Fruit fly (Drosophila melanogaster): ENCODE data around the gene mRpL19.
A peak's percentile ranks its signal among the peaks of the same experiment; 100 is the strongest.

mRpL19 gene

dm6 chr3R:8701197-8701596, 27.3 kb downstream of the mRpL19 start:
- no peak for TF ChIP-seq CG8119 (GFP tag; IDR thresholded peaks at IDR 0.05)
- TF ChIP-seq Gug (GFP tag; IDR thresholded peaks at IDR 0.05), result no peak
- no peak for TF ChIP-seq CG6808 (GFP tag; optimal IDR thresholded peaks at IDR 0.05)
- no peak for TF ChIP-seq CG9139 (GFP tag; optimal IDR thresholded peaks at IDR 0.05)
- TF ChIP-seq CG6854 (GFP tag; optimal IDR thresholded peaks at IDR 0.05), result no peak
- TF ChIP-seq CG3032 (tag; optimal IDR thresholded peaks at IDR 0.05), result no peak
- no peak for TF ChIP-seq net (GFP tag; optimal IDR thresholded peaks at IDR 0.05)
- TF ChIP-seq Eip78C (GFP tag), result no peak
- TF ChIP-seq Met (GFP tag; optimal IDR thresholded peaks at IDR 0.05), result no peak
- TF ChIP-seq CG6276 (GFP tag; optimal IDR thresholded peaks at IDR 0.05), result no peak
- no peak for TF ChIP-seq CG11762 (GFP tag; optimal IDR thresholded peaks at IDR 0.05; ENCODE audit: insufficient read depth)
- TF ChIP-seq ss (GFP tag; optimal IDR thresholded peaks at IDR 0.05), result no peak
- TF ChIP-seq Sox102F (GFP tag; optimal IDR thresholded peaks at IDR 0.05), result no peak
- no peak for TF ChIP-seq CG11294 (GFP tag; IDR thresholded peaks at IDR 0.05)
- TF ChIP-seq eg (GFP tag; IDR thresholded peaks at IDR 0.05), result no peak
- no peak for TF ChIP-seq CG4318 (GFP tag; optimal IDR thresholded peaks at IDR 0.05)
- TF ChIP-seq Smox (GFP tag; optimal IDR thresholded peaks at IDR 0.05), result no peak
- TF ChIP-seq CG11902 (GFP tag; optimal IDR thresholded peaks at IDR 0.05), result no peak
- TF ChIP-seq CG15336 (GFP tag; IDR thresholded peaks at IDR 0.05), result no peak

DNA sequence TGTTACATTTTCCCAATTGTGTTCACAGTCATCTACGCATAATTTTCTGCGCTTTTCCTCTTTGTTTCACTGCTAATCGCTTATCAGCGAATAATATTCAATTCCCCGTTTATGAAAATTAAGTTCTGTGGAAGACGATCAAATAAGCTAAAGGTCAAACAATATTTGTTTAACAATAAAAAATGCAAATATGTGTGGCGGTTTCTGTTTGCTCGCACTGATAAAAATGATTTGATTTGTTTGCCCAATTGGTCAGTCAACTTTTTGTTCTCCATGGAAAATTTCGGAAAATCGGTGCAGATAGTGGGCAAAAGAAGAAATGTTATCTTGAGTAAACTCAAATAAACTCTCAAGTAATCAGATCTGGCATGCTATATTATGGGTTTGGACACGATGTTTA, 30.8 kb downstream of the mRpL19 start:
- TF ChIP-seq CG11762 (GFP tag; optimal IDR thresholded peaks at IDR 0.05; ENCODE audit: insufficient read depth) (no peak), acj6 (GFP tag; optimal IDR thresholded peaks at IDR 0.05) (no peak), fkh (GFP tag; optimal IDR thresholded peaks at IDR 0.05) (peak; percentile 28)

- no peak for TF ChIP-seq Eip93F (GFP tag; optimal IDR thresholded peaks at IDR 0.05)
- TF ChIP-seq CG16779 (tag; optimal IDR thresholded peaks at IDR 0.05), result peak; percentile 31
- peak; percentile 43 for TF ChIP-seq Ets96B (tag; optimal IDR thresholded peaks at IDR 0.05)
- TF ChIP-seq Lpt (GFP tag; optimal IDR thresholded peaks at IDR 0.05), result no peak
- peak; percentile 68; the same call in 2 of the 3 replicates for TF ChIP-seq CG6163 (GFP tag; IDR thresholded peaks at IDR 0.05)
- no peak for TF ChIP-seq CG11902 (GFP tag; optimal IDR thresholded peaks at IDR 0.05)
- peak; percentile 46 for TF ChIP-seq spab (GFP tag; optimal IDR thresholded peaks at IDR 0.05)
- TF ChIP-seq Sox102F (GFP tag; optimal IDR thresholded peaks at IDR 0.05), result peak; percentile 7
- peak; percentile 48 to 80 for TF ChIP-seq ss (GFP tag; optimal IDR thresholded peaks at IDR 0.05)
- no peak for TF ChIP-seq CG8319 (GFP tag; optimal IDR thresholded peaks at IDR 0.05)
- TF ChIP-seq CG6808 (GFP tag; optimal IDR thresholded peaks at IDR 0.05), result peak; percentile 55
- 0 out of 2 replicates have a peak, but pooled peaks have one; percentile 6 for TF ChIP-seq CG11294 (GFP tag; IDR thresholded peaks at IDR 0.05)
- peak; percentile 32 for TF ChIP-seq CG1621 (tag; optimal IDR thresholded peaks at IDR 0.05)
- peak; percentile 21 for TF ChIP-seq CG34406 (GFP tag; optimal IDR thresholded peaks at IDR 0.05)
- peak; percentile 47 for TF ChIP-seq CG10669 (GFP tag; optimal IDR thresholded peaks at IDR 0.05)
- peak; percentile 12 for TF ChIP-seq svp (GFP tag)
- TF ChIP-seq CG9139 (GFP tag; optimal IDR thresholded peaks at IDR 0.05), result peak; percentile 51
- TF ChIP-seq CG6276 (GFP tag; optimal IDR thresholded peaks at IDR 0.05), result peak; percentile 31
- TF ChIP-seq net (GFP tag; optimal IDR thresholded peaks at IDR 0.05), result peak; percentile 25
- peak; percentile 17 for TF ChIP-seq CG3919 (GFP tag; optimal IDR thresholded peaks at IDR 0.05)
- no peak for TF ChIP-seq Eip75B (GFP tag; optimal IDR thresholded peaks at IDR 0.05)
- no peak for TF ChIP-seq Hr38 (GFP tag; optimal IDR thresholded peaks at IDR 0.05)
- 0 out of 3 replicates have a peak, but pooled peaks have one; percentile 20 for TF ChIP-seq CG8119 (GFP tag; IDR thresholded peaks at IDR 0.05)
- TF ChIP-seq lz (GFP tag; optimal IDR thresholded peaks at IDR 0.05), result no peak
- no peak for TF ChIP-seq CG31627 (GFP tag; optimal IDR thresholded peaks at IDR 0.05)
- TF ChIP-seq CG8632 (GFP tag; optimal IDR thresholded peaks at IDR 0.05), result peak; percentile 6
- TF ChIP-seq vri (GFP tag; optimal IDR thresholded peaks at IDR 0.05), result peak; percentile 6
- no peak for TF ChIP-seq salr (GFP tag; optimal IDR thresholded peaks at IDR 0.05)
- TF ChIP-seq CG32006 (GFP tag; optimal IDR thresholded peaks at IDR 0.05), result no peak
- no peak for TF ChIP-seq Sox15 (GFP tag; optimal IDR thresholded peaks at IDR 0.05)
- peak; percentile 44 for TF ChIP-seq CG3032 (tag; optimal IDR thresholded peaks at IDR 0.05)
- TF ChIP-seq dac (GFP tag; optimal IDR thresholded peaks at IDR 0.05), result no peak
- TF ChIP-seq eg (GFP tag; IDR thresholded peaks at IDR 0.05), result 0 out of 3 replicates have a peak, but pooled peaks have one; percentile 26
- TF ChIP-seq Hr4 (GFP tag; optimal IDR thresholded peaks at IDR 0.05), result no peak
- TF ChIP-seq achi (GFP tag; optimal IDR thresholded peaks at IDR 0.05), result no peak
Measured at dm6 chr3R:8705323-8706097, 31.6 kb downstream of the mRpL19 start.

Data from whole organism, prepupa.